Fruit fly (Drosophila melanogaster): ENCODE data around the gene CG42594.

dm6 chrX:4804762-4805161, 35.9 kb upstream of the CG42594 start, which contains the start of gene CG2861:
- no peak for TF ChIP-seq Bteb2 (GFP tag; optimal IDR thresholded peaks at IDR 0.05)
- no peak for TF ChIP-seq pzg (GFP tag; optimal IDR thresholded peaks at IDR 0.05)
- no peak for TF ChIP-seq CG10274 (GFP tag; optimal IDR thresholded peaks at IDR 0.05)
- TF ChIP-seq HLHmδ (GFP tag; optimal IDR thresholded peaks at IDR 0.05) = no peak
- TF ChIP-seq Antp (GFP tag; optimal IDR thresholded peaks at IDR 0.05) = no peak
- no peak for TF ChIP-seq Hmr (GFP tag; optimal IDR thresholded peaks at IDR 0.05)
- TF ChIP-seq Fer2 (tag; optimal IDR thresholded peaks at IDR 0.05) = no peak
- no peak for TF ChIP-seq CG2875 (GFP tag; optimal IDR thresholded peaks at IDR 0.05)
- no peak for TF ChIP-seq Usf (GFP tag; optimal IDR thresholded peaks at IDR 0.05)
- no peak for TF ChIP-seq bsh (GFP tag; optimal IDR thresholded peaks at IDR 0.05)

Measured in whole organism, embryonic.